Fruit fly (Drosophila melanogaster): ENCODE results near the gene CG8668.

Gene CG8668

DNA sequence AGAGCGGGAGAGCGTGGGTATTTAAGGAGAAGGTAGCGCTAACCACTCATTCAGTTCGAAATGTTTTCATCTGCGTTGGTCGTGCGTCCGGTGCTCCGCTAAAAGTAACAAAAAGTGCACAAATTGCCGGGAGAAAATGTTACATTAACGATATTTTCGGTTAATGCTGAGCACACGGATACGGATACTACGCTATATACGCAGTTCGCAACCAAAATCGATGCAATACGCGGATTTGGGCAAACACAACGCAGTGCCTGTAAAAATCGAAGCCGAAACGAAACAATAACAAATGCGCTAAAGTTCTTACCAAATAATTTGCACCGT lies 36.2 kb downstream of the CG8668 start, which contains the start of gene Piezo:
Gene Piezo (plus strand): TSS at position 49 of the 327 bp plus-strand sequence.
- TF ChIP-seq insv (optimal IDR thresholded peaks at IDR 0.05): no peak

DNA sequence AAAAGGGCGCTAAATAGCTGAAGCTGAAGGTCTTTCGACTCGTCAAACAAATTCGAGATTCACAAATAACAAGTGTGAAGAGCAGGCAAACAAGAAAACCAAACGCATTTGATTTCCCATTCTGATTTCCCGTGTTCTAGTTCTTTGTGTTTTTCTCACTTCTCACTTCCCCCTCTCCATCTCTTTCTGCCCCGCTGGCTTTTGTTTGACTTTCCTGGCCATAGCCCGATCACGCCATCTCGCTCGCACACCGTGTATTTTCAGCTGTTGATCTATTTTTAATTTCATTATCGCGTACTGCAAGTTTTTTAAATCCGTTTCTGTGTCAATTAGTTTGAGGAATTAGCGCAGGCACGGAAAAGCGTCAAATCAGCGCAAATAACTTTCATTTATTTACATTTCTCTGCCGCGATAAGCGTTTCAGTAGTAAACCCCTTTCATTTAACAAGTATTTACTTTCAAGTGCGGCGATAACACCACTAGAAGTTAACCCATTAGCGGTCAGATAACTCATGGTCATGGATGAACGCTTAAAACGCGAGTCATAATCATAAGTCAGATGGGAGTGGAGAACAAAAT lies 36.9 kb downstream of the CG8668 start:
- TF ChIP-seq insv (optimal IDR thresholded peaks at IDR 0.05): no peak
- no peak for TF ChIP-seq psq (optimal IDR thresholded peaks at IDR 0.05)
- no peak for TF ChIP-seq h (optimal IDR thresholded peaks at IDR 0.05)
- no peak for TF ChIP-seq Myc (optimal IDR thresholded peaks at IDR 0.05)
- no peak for TF ChIP-seq ttk (optimal IDR thresholded peaks at IDR 0.05)
- TF ChIP-seq Sin3A (optimal IDR thresholded peaks at IDR 0.05): no peak

DNA sequence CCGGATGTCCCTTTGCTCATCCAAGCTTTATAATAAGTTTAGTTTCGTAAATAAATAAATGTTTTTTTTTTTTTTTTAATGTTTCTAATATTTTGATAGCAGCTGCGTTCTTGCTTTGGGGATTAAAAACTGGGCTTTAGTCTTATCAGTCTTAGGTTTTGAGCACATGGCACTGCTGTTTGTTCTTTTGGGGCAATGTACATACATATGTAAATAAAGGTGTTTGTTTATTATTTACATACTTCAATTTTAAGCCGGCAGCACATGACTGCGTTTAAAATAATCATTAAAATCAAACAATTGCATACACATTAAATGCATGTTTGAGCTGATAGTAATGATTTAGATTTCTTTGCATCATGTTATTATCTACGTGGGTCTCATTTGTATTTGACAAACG lies 37.4 kb downstream of the CG8668 start:
- TF ChIP-seq h (optimal IDR thresholded peaks at IDR 0.05): no peak
- TF ChIP-seq ttk (optimal IDR thresholded peaks at IDR 0.05): no peak
- TF ChIP-seq insv (optimal IDR thresholded peaks at IDR 0.05): no peak
- TF ChIP-seq Sin3A (optimal IDR thresholded peaks at IDR 0.05): no peak
- no peak for TF ChIP-seq Myc (optimal IDR thresholded peaks at IDR 0.05)
- TF ChIP-seq psq (optimal IDR thresholded peaks at IDR 0.05): no peak

DNA sequence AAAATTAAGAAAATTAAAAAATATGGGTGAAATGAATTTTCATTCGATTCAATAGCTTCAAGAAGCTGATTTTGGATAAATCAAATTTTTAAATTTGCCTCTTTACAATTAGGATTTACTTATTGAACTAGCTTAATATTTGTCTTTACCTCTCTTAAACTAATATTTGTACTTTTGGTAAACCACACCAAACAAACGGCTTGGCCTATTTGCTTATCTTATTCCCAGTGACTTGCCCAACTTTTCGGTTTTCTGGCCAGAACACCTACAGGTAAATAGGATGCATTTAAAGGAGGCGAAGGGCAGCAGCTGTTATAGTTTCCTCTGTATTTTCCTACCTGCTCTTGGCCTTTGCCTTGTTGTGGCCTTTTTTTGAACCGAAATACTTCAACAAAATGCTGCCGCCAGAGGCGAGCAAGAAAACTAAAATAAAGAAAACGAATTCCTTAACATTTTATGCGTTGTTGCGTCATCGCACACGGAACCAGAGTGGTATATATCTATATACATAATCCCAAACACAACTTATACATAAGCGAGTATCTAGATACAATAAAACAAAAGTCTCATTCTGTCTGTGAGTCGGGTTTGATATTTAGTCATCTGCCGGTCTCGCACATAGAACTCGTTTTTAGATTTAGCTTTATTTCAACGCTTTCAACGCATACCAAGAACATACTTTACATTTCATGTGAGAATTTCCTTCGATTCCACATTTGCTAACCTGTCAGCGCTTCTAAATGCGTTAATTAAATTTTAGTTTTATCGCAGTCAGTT lies 39.2 kb downstream of the CG8668 start:
- no peak for TF ChIP-seq insv (optimal IDR thresholded peaks at IDR 0.05)
- TF ChIP-seq Sin3A (optimal IDR thresholded peaks at IDR 0.05): no peak
- TF ChIP-seq h (optimal IDR thresholded peaks at IDR 0.05): no peak
- TF ChIP-seq Myc (optimal IDR thresholded peaks at IDR 0.05): no peak
- no peak for TF ChIP-seq psq (optimal IDR thresholded peaks at IDR 0.05)
- no peak for TF ChIP-seq ttk (optimal IDR thresholded peaks at IDR 0.05)

DNA sequence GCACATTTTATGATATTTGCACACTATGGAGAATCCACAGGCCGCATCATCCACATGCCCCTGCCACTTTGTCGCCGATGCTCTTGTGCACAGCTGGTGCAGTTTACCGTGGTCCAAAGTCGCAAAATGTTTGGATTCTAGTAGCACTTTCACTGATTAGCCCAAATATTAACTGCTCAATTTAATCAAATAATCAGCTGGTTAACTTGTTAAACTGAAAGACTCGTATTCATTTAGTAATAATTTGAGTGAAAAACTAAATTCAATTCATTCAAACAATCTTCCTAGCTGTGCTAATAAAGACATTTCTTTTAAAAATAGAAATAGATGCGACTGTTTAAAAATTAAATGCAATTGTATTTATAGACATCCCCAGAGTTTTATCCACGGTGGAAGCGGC lies 41.3 kb downstream of the CG8668 start:
- TF ChIP-seq psq (optimal IDR thresholded peaks at IDR 0.05) (no peak), h (optimal IDR thresholded peaks at IDR 0.05) (no peak), ttk (optimal IDR thresholded peaks at IDR 0.05) (no peak), Myc (optimal IDR thresholded peaks at IDR 0.05) (no peak), insv (optimal IDR thresholded peaks at IDR 0.05) (no peak), Sin3A (optimal IDR thresholded peaks at IDR 0.05) (no peak)

DNA sequence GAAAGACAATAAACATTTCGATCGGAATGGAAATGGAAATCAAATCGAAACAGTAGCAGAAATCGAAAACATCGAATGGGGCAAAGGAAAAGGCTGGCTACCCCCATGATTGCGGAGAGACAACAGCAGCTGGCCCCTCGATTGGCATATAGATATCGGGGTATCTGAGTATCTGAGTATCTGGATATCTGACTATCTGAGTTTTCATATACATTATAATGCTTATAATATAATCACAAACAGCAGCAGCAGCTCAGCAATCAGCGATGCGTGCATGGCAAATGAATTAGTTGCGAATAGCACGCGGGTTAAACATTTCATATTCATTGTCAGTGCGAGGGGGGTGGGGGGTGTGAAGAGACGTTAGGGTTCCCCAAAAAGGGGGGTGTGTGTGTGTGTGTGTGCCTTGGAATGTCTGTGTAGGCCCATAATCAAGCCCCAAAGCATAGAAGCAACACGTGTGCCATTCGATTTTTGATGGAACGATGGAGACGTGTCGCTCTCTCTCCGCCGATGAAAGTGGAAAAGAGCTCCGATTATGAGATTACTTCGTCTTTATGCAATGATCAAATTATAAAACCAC lies 43.9 kb downstream of the CG8668 start:
- TF ChIP-seq Sin3A (optimal IDR thresholded peaks at IDR 0.05) (no peak), psq (optimal IDR thresholded peaks at IDR 0.05) (no peak), insv (optimal IDR thresholded peaks at IDR 0.05) (no peak), h (optimal IDR thresholded peaks at IDR 0.05) (no peak), Myc (optimal IDR thresholded peaks at IDR 0.05) (no peak), ttk (optimal IDR thresholded peaks at IDR 0.05) (no peak)

DNA sequence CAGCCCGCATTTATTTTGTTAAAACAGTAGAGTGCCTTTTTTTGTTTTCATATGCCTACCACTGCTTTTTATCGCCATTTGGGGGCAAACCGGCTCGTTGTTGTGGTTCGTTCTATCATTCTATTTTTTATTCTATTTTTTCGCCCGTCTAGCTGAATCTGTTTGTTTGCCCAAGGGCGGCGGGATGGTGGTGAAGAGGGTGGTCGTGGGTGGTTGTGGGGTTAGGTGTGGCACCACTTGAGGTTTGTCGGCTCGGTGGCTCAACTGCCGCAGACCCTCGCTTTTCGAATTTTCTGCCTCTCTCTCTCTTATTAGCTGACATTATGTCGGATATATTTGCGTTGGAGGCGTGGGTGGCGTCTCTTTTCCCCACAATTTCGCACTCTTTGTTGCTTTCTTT lies 44.7 kb downstream of the CG8668 start:
- TF ChIP-seq insv (optimal IDR thresholded peaks at IDR 0.05) (no peak), psq (optimal IDR thresholded peaks at IDR 0.05) (no peak), ttk (optimal IDR thresholded peaks at IDR 0.05) (no peak), Sin3A (optimal IDR thresholded peaks at IDR 0.05) (no peak)
